Worm (Caenorhabditis elegans): Measurements from ENCODE around the gene sek-6.

ce11 chrX:10027556-10027955 lies 3.4 kb upstream of the sek-6 start, which contains the start of gene mkk-4:
- TF ChIP-seq mdl-1 (tag; optimal IDR thresholded peaks at IDR 0.05) = no peak
- TF ChIP-seq daf-8 (GFP tag; IDR thresholded peaks at IDR 0.05) = no peak
- TF ChIP-seq hmg-1.1 (GFP tag; IDR thresholded peaks at IDR 0.05) = no peak

Data from whole organism, L4 larva.